Worm (Caenorhabditis elegans): ENCODE results near the gene asp-14.

Gene asp-14

DNA sequence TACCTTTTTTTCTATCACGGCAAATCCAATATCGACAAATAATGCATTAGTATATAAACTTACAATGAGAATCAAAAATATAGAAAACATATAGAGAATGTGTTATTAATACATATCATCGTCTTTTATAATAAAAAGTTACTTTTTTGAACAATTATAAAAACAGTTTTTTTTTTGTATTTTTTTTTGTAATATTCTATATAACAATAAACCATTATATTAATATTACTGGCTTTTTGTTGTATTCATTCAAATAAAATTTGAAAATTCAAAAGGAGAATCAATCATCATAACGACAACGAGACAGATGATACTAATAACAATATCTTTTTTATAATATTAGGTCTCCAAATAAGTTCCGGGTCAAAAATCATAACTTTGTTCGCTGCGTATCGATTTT lies 8.9 kb downstream of the asp-14 start, which contains the start of gene K10C2.8:
TSS of gene K10C2.8 (minus strand) at position 101 of the 400 bp plus-strand sequence.
- TF ChIP-seq jun-1 (tag; optimal IDR thresholded peaks at IDR 0.05) (no peak), egl-27 (tag; optimal IDR thresholded peaks at IDR 0.05) (no peak), madf-5 (GFP tag; IDR thresholded peaks at IDR 0.05) (no peak)

DNA sequence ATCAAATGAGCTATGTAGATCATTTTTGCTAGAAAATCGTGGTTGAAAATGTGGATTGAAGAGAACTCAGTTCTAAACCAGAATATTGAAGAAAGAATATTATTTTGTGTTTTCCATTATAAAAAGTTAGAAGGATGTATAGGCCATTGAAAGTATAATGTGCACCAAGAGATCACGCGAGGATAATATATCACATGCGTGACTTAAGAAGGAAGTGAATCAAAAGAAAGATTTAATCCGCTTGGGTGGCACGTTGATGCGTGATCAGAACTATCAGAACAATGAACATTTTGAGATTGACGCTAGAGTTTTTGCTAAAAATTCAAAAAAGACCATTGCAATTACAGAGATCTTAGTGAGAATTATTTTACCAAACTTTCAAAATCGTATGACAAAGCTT lies 10.7 kb downstream of the asp-14 start:
- no peak for TF ChIP-seq saeg-2 (GFP tag; IDR thresholded peaks at IDR 0.05)

- TF ChIP-seq tag-97 (GFP tag; IDR thresholded peaks at IDR 0.05) (no peak), mdl-1 (tag; optimal IDR thresholded peaks at IDR 0.05) (no peak), mep-1 (tag; optimal IDR thresholded peaks at IDR 0.05) (no peak), sdz-12 (GFP tag; optimal IDR thresholded peaks at IDR 0.05) (no peak), ztf-11 (tag; optimal IDR thresholded peaks at IDR 0.05) (no peak), zag-1 (tag; optimal IDR thresholded peaks at IDR 0.05) (no peak)
Observed at ce11 chrX:6433688-6434087, 12.8 kb downstream of the asp-14 start, which contains the start of gene K10C2.2. Gene K10C2.2, minus strand, starts transcription at chrX:6433788.

- TF ChIP-seq egl-43 (GFP tag; IDR thresholded peaks at IDR 0.05) (no peak), lin-1 (GFP tag; IDR thresholded peaks at IDR 0.05) (no peak), hlh-11 (tag; optimal IDR thresholded peaks at IDR 0.05) (no peak), F44E2.7 (GFP tag; IDR thresholded peaks at IDR 0.05) (no peak), zfp-2 (tag; optimal IDR thresholded peaks at IDR 0.05) (no peak), Y105C5A.15 (GFP tag; IDR thresholded peaks at IDR 0.05) (no peak), attf-4 (tag; optimal IDR thresholded peaks at IDR 0.05) (no peak), F26F4.8 (GFP tag; conservative IDR thresholded peaks at IDR 0.05) (no peak), dmd-9 (GFP tag; IDR thresholded peaks at IDR 0.05) (no peak), skn-1 (tag; optimal IDR thresholded peaks at IDR 0.05) (no peak), lin-13 (GFP tag; optimal IDR thresholded peaks at IDR 0.05) (no peak), madf-5 (GFP tag; IDR thresholded peaks at IDR 0.05) (no peak), zag-1 (tag; optimal IDR thresholded peaks at IDR 0.05) (no peak), mdl-1 (tag; optimal IDR thresholded peaks at IDR 0.05) (no peak)
Observed at ce11 chrX:6430510-6430909, 16.0 kb downstream of the asp-14 start, which contains the start of gene ctsa-2. Gene ctsa-2, minus strand, starts transcription at chrX:6430610.

DNA sequence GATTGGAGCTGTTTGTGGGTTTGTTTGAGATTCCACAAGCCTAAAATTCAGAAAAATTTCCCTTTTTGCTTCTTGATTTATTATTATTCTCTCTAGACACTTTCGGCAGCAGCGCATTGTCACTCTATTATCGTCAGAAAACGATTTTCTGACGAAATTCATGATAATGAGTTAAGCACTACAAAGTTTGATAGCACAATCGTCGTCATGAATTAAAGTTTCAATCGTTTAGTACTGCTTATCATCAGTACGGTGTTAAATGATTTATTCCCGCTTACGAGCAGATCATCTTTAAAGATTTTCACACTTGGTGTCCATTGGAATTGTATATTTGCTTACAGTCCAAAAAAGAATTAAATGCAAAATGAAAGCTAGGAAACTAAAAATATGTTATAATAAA lies 16.9 kb downstream of the asp-14 start:
- TF ChIP-seq R02D3.7 (tag; optimal IDR thresholded peaks at IDR 0.05) (no peak), hlh-11 (tag; optimal IDR thresholded peaks at IDR 0.05) (peak; percentile 23), pqm-1 (tag; optimal IDR thresholded peaks at IDR 0.05) (peak; percentile 79), F44E2.7 (GFP tag; IDR thresholded peaks at IDR 0.05) (no peak), mdt-29 (GFP tag; IDR thresholded peaks at IDR 0.05) (no peak), dmd-6 (GFP tag; IDR thresholded peaks at IDR 0.05) (peak; percentile 44; the same call in 1 of the 2 replicates), jun-1 (tag; optimal IDR thresholded peaks at IDR 0.05) (no peak), F26F4.8 (GFP tag; conservative IDR thresholded peaks at IDR 0.05) (no peak), nhr-28 (tag; optimal IDR thresholded peaks at IDR 0.05) (peak; percentile 73), aha-1 (tag) (no peak), dve-1 (tag; optimal IDR thresholded peaks at IDR 0.05; ENCODE audit: insufficient read depth) (peak; percentile 22), daf-16 (GFP tag; optimal IDR thresholded peaks at IDR 0.05) (no peak), daf-16 (tag; optimal IDR thresholded peaks at IDR 0.05) (peak; percentile 39)

- TF ChIP-seq nhr-41 (GFP tag; IDR thresholded peaks at IDR 0.05) (no peak), dve-1 (tag; optimal IDR thresholded peaks at IDR 0.05; ENCODE audit: insufficient read depth) (peak; percentile 89), mdl-1 (tag; optimal IDR thresholded peaks at IDR 0.05) (peak in 1 of 2 experiments; percentile 36), pqm-1 (tag; optimal IDR thresholded peaks at IDR 0.05) (peak; percentile 96), lin-1 (GFP tag; IDR thresholded peaks at IDR 0.05) (0 out of 2 replicates have a peak, but pooled peaks have one; percentile 36), nhr-102 (tag; optimal IDR thresholded peaks at IDR 0.05) (peak; percentile 43), nhr-28 (tag; optimal IDR thresholded peaks at IDR 0.05) (peak; percentile 95), nhr-77 (tag; optimal IDR thresholded peaks at IDR 0.05) (peak; percentile 90), zfp-3 (GFP tag; conservative IDR thresholded peaks at IDR 0.05) (no peak), lin-29 (GFP tag; IDR thresholded peaks at IDR 0.05) (no peak), spr-3 (GFP tag; optimal IDR thresholded peaks at IDR 0.05) (no peak), rbr-2 (tag; optimal IDR thresholded peaks at IDR 0.05) (no peak), hlh-11 (tag; optimal IDR thresholded peaks at IDR 0.05) (peak; percentile 71), dmd-6 (GFP tag; IDR thresholded peaks at IDR 0.05) (peak; percentile 80), daf-16 (GFP tag; optimal IDR thresholded peaks at IDR 0.05) (no peak), daf-16 (tag; optimal IDR thresholded peaks at IDR 0.05) (peak; percentile 75), fos-1 (tag; optimal IDR thresholded peaks at IDR 0.05) (no peak), ZK337.2 (GFP tag; IDR thresholded peaks at IDR 0.05) (no peak), F10B5.3 (tag; optimal IDR thresholded peaks at IDR 0.05) (no peak), hmg-1.1 (GFP tag; IDR thresholded peaks at IDR 0.05) (no peak)
Observed at ce11 chrX:6427147-6427546, 19.3 kb downstream of the asp-14 start.

Data from whole organism, L4 larva.